Worm (Caenorhabditis elegans): ENCODE data around the gene F55G11.1.

- TF ChIP-seq ref-1 (GFP tag; conservative IDR thresholded peaks at IDR 0.05) (no peak), klf-2 (GFP tag; conservative IDR thresholded peaks at IDR 0.05) (no peak), med-1 (GFP tag; optimal IDR thresholded peaks at IDR 0.05; ENCODE audit: insufficient read depth) (no peak), ztf-29 (GFP tag; IDR thresholded peaks at IDR 0.05) (no peak), ztf-23 (GFP tag; IDR thresholded peaks at IDR 0.05) (no peak)
These were observed 25.4 kb downstream of the F55G11.1 start, which contains the start of gene C32H11.4 for ce11 chrIV:12921027-12921426.
